Worm (Caenorhabditis elegans): Measurements from ENCODE around the gene F42E11.3.
A peak's percentile ranks its signal among the peaks of the same experiment; 100 is the strongest.

F42E11.3 gene

DNA sequence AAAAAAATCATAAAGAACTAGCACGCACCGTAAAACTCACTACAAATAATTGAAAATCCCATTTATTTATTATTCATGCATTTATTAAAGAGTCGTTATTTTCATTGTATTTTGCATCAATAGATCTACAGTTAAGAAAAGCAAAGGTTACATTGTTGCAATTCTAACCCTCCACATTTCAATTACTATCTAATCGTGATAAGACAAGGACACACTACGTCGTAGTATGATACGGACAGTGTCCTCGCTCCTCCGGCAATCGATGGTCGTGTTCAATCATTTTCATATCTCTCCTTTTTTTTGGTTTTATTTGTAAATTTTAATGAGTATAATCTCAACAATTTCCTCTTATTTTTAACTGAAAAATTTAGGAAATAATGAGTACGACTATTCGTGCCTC, 17.5 kb upstream of the F42E11.3 start, which contains the start of gene prx-12 (continued):
- TF ChIP-seq ceh-28 (tag; optimal IDR thresholded peaks at IDR 0.05), result no peak
- TF ChIP-seq zag-1 (tag; optimal IDR thresholded peaks at IDR 0.05), result no peak
- no peak for TF ChIP-seq set-16 (GFP tag; IDR thresholded peaks at IDR 0.05)
- no peak for TF ChIP-seq madf-5 (GFP tag; IDR thresholded peaks at IDR 0.05)

DNA sequence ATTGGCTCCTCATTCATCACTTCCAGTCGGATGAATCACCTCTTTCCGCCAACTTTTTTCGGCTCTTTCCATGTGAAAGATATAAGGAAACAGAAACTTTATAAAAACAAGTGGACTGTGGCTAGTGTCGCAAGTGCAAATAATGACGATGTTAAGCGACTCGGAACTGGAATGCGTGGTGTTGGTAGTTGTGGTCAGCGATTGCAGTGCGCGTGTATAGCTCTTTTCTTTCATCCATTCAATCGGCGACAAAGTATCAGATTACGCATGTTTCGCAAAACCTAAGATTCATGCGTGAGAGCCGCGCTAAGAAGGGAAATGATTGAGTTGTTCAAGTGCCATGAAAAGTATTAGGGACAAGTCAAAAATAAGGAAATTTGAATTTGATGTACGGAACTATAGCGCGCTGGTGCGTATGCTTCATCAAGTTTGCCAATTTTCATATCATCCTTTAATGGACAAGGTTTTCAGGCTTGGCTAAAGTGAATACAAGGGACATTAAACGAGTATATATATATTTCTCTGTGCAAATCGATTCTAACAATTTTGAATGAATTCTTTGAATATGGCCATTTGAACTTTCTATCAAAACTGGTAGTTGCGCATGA, 12.4 kb upstream of the F42E11.3 start:
- TF ChIP-seq unc-62 (GFP tag; optimal IDR thresholded peaks at IDR 0.05 in 1 of 2), result peak in 1 of 2 experiments; percentile 92
- TF ChIP-seq unc-62 (tag; optimal IDR thresholded peaks at IDR 0.05), result no peak
- no peak for TF ChIP-seq ZK546.5 (tag; optimal IDR thresholded peaks at IDR 0.05)
- TF ChIP-seq T26A8.4 (GFP tag; IDR thresholded peaks at IDR 0.05), result 0 out of 2 replicates have a peak, but pooled peaks have one; percentile 18
- TF ChIP-seq aha-1 (tag), result peak; percentile 58

DNA sequence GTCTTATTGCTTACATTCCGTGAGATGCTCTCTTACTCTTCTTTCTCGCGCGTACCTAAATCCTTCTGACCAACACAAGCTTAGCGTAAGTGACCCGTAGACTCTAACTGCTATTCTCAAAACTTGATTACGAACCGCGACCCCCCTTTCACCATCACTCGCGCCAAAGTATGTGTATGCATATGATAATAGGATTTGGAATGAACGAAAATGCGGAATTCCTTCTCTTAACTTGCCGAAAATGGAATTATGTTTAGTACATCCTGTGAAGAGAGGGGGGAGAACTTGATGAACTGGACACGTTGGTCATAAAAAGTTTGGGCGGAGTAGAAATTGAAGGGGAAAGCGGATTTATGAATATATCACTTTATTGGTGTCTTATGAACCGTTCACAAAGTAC, 11.5 kb upstream of the F42E11.3 start:
- TF ChIP-seq ces-1 (GFP tag; optimal IDR thresholded peaks at IDR 0.05), result peak; percentile 90
- TF ChIP-seq unc-62 (GFP tag; optimal IDR thresholded peaks at IDR 0.05 in 1 of 2), result peak in 1 of 2 experiments; percentile 5
- no peak for TF ChIP-seq unc-62 (tag; optimal IDR thresholded peaks at IDR 0.05)
- TF ChIP-seq fkh-10 (GFP tag; optimal IDR thresholded peaks at IDR 0.05), result peak; percentile 95
- TF ChIP-seq mdt-29 (GFP tag; IDR thresholded peaks at IDR 0.05), result no peak
- TF ChIP-seq zag-1 (tag; optimal IDR thresholded peaks at IDR 0.05), result no peak
- peak; percentile 62; the same call in 1 of the 2 replicates for TF ChIP-seq ctbp-1 (GFP tag; IDR thresholded peaks at IDR 0.05)

DNA sequence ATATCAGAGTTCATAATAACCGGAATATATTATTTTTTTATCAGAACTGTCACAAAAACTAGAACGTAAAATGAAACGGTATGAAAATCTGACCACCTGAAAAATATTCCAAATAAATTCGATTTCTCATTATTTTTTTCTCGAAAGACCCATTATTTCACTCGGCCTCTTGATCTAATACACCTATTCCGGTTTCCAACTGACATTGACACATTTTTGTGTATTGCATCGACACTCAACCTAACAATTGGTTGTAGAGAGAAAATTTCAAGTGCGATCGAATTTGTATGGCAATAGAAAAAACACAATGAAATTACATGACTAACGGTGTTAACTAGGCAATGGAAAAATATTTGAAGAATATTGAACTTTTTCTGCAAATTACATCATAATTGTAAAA, 10.5 kb upstream of the F42E11.3 start:
- no peak for TF ChIP-seq attf-4 (tag; optimal IDR thresholded peaks at IDR 0.05)
- no peak for TF ChIP-seq jun-1 (tag; optimal IDR thresholded peaks at IDR 0.05)
- TF ChIP-seq tag-97 (GFP tag; IDR thresholded peaks at IDR 0.05), result no peak
- no peak for TF ChIP-seq ceh-28 (tag; optimal IDR thresholded peaks at IDR 0.05)
- TF ChIP-seq T20F7.1 (GFP tag; optimal IDR thresholded peaks at IDR 0.05), result no peak
- no peak for TF ChIP-seq lin-29 (GFP tag; IDR thresholded peaks at IDR 0.05)
- no peak for TF ChIP-seq egl-43 (GFP tag; IDR thresholded peaks at IDR 0.05)

DNA sequence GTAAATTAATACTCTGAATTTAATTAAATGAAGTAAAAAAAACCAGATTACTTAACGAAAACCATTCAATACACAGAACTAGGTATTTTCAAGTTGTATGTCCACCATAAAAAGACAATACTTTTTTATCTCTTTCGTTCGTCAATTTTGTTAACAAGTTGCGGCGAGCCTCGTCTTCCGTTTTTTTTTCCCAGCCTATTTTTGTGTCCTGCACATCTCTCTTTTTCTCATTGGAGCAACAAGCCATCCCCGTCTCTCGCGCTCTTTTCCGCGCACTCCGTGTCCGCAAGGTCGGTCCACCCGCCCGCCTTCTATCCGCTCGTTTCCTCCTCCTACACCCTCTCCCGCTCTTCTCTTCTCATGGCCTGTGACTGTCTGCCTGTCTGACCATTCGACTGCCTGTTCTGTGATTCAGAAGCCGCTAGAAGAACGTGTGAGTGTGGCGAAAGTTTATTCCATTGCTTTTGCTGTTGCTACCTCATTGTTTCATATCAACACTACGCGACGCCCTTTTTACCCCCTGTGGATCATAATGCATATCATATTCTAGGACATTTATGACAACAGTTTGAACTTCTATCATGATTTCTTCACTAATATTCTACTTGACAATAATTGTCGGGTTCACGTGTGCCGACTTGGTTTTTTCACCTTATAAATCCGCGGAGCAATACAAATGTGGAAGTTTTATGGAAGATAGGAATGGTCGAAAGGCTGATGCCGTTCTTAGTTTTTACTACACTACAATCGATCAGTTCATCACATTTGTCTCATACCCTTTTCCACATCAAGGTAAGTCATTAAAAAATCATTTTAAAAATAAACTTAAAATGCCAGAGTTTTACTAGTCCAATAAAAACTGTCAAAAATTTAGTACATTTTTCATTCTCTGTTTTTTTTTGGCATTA, 9.4 kb upstream of the F42E11.3 start, which contains the start of the genes F08B12.11 and prmn-1:
F08B12.11 (plus strand) TSS at position 521 of the 908 bp plus-strand sequence.
prmn-1 (plus strand) TSS at position 551 of the 908 bp plus-strand sequence.
- peak; percentile 87 for TF ChIP-seq set-16 (GFP tag; IDR thresholded peaks at IDR 0.05)
- TF ChIP-seq madf-9 (GFP tag; conservative IDR thresholded peaks at IDR 0.05), result 0 out of 2 replicates have a peak, but pooled peaks have one; percentile 56
- peak; percentile 26 for TF ChIP-seq hlh-11 (tag; optimal IDR thresholded peaks at IDR 0.05)
- TF ChIP-seq lim-7 (GFP tag; IDR thresholded peaks at IDR 0.05), result no peak
- peak; percentile 7 for TF ChIP-seq spr-1 (tag; optimal IDR thresholded peaks at IDR 0.05)
- TF ChIP-seq tag-97 (GFP tag; IDR thresholded peaks at IDR 0.05), result 0 out of 2 replicates have a peak, but pooled peaks have one; percentile 46
- TF ChIP-seq aly-2 (tag; optimal IDR thresholded peaks at IDR 0.05), result no peak
- no peak for TF ChIP-seq hif-1 (tag; optimal IDR thresholded peaks at IDR 0.05)
- TF ChIP-seq unc-62 (GFP tag; optimal IDR thresholded peaks at IDR 0.05 in 1 of 2), result peak in 1 of 2 experiments; percentile 96
- TF ChIP-seq unc-62 (tag; optimal IDR thresholded peaks at IDR 0.05), result no peak
- no peak for TF ChIP-seq unc-39 (tag; optimal IDR thresholded peaks at IDR 0.05)
- TF ChIP-seq daf-8 (GFP tag; IDR thresholded peaks at IDR 0.05), result no peak
- TF ChIP-seq lin-15B (tag; optimal IDR thresholded peaks at IDR 0.05), result no peak
- TF ChIP-seq T20F7.1 (GFP tag; optimal IDR thresholded peaks at IDR 0.05), result no peak
- no peak for TF ChIP-seq tra-1 (GFP tag; IDR thresholded peaks at IDR 0.05)
- no peak for TF ChIP-seq sdz-12 (GFP tag; optimal IDR thresholded peaks at IDR 0.05)
- no peak for TF ChIP-seq pha-4 (GFP tag; IDR thresholded peaks at IDR 0.05)
- no peak for TF ChIP-seq pha-4 (tag; optimal IDR thresholded peaks at IDR 0.05)
- no peak for TF ChIP-seq nhr-77 (tag; optimal IDR thresholded peaks at IDR 0.05)
- TF ChIP-seq lin-1 (GFP tag; IDR thresholded peaks at IDR 0.05), result no peak
- TF ChIP-seq ces-1 (GFP tag; optimal IDR thresholded peaks at IDR 0.05), result no peak
- TF ChIP-seq ztf-11 (tag; optimal IDR thresholded peaks at IDR 0.05), result no peak
- TF ChIP-seq hlh-30 (tag; optimal IDR thresholded peaks at IDR 0.05; ENCODE audit: insufficient read depth), result peak; percentile 19
- TF ChIP-seq ZK337.2 (GFP tag; IDR thresholded peaks at IDR 0.05), result no peak
- TF ChIP-seq mdl-1 (tag; optimal IDR thresholded peaks at IDR 0.05), result peak in 1 of 2 experiments; percentile 21
- no peak for TF ChIP-seq fkh-10 (GFP tag; optimal IDR thresholded peaks at IDR 0.05)
- peak; percentile 44 for TF ChIP-seq mxl-3 (GFP tag; optimal IDR thresholded peaks at IDR 0.05)
- TF ChIP-seq saeg-2 (GFP tag; IDR thresholded peaks at IDR 0.05), result no peak
